Fruit fly (Drosophila melanogaster): Measurements from ENCODE around the gene CG15535.

DNA sequence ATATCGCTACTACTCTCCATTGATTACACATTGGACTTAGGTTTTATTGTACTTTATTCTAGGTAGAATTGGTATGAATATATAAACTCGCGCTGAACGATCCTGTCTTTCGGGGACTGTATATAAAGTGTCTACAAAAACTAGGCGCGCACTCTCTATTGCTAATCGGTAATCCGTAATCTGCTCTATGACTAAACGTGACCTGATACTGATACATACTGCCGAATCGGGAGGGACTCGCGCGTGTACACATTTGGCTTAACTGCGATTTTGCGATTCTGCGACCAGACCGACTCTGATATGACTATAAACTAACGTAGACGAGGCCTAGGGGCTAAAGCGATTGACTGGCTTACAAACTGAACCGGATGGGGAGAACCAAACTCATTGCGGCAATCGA lies 1.9 kb upstream of the CG15535 start:
- no peak for TF ChIP-seq CG6163 (GFP tag; IDR thresholded peaks at IDR 0.05)
- TF ChIP-seq cyc (GFP tag; optimal IDR thresholded peaks at IDR 0.05), result no peak
- TF ChIP-seq CG6792 (GFP tag; optimal IDR thresholded peaks at IDR 0.05), result no peak
- no peak for TF ChIP-seq CG9139 (GFP tag; optimal IDR thresholded peaks at IDR 0.05)
- TF ChIP-seq Sox102F (GFP tag; optimal IDR thresholded peaks at IDR 0.05), result no peak
- no peak for TF ChIP-seq salr (GFP tag; optimal IDR thresholded peaks at IDR 0.05)
- TF ChIP-seq Lpt (GFP tag; optimal IDR thresholded peaks at IDR 0.05), result no peak
